Fruit fly (Drosophila melanogaster): Measurements from ENCODE around the gene uif.

The uif gene

DNA sequence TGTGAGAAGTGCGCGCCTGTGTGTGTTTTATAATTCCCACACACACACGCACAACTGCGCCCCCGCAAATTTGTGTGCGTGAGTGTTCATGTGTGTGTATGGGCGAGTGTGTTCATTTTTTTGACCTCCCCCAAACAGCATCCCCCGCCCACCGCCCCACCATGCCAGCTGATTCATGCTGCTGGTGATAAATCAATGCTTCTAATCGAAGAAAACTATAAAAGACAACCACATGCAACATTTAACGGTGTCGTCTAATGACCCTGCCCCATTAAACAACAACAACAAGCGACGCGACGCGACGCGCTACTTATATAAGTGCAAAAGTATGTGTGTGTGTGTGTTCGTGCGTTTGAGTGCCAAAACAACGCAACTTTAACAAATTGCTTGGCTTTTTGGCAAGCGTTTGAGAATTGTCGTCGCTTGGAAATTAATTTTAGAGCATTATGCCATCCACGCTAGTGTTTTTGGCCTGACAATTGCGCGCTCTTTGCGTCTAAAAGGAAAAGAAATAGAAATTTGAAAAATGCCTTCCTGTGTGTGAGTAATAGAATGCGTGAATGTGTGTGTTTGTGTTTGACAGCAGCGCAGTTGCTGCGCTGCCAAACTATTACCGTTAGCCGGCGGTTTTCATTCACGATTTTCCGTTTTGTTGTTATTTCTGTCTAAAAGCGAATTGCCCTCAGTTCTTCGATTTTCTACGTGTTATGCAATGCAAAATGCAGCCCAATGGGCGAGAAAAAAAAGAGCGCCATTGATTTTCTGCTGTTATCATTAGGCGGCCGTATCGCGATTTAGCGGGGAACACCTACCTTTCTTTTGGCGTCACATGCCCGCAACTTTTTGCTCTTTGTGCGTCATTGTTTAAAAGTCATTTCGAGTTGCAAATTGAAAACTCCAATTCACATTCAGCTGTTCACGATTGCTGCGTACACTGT lies 28.5 kb upstream of the uif start:
- no peak for TF ChIP-seq h (optimal IDR thresholded peaks at IDR 0.05)
- TF ChIP-seq Myc (optimal IDR thresholded peaks at IDR 0.05) = no peak
- TF ChIP-seq Sin3A (optimal IDR thresholded peaks at IDR 0.05) = no peak
- no peak for TF ChIP-seq insv (optimal IDR thresholded peaks at IDR 0.05)
- TF ChIP-seq ttk (optimal IDR thresholded peaks at IDR 0.05) = no peak
- TF ChIP-seq psq (optimal IDR thresholded peaks at IDR 0.05) = no peak

DNA sequence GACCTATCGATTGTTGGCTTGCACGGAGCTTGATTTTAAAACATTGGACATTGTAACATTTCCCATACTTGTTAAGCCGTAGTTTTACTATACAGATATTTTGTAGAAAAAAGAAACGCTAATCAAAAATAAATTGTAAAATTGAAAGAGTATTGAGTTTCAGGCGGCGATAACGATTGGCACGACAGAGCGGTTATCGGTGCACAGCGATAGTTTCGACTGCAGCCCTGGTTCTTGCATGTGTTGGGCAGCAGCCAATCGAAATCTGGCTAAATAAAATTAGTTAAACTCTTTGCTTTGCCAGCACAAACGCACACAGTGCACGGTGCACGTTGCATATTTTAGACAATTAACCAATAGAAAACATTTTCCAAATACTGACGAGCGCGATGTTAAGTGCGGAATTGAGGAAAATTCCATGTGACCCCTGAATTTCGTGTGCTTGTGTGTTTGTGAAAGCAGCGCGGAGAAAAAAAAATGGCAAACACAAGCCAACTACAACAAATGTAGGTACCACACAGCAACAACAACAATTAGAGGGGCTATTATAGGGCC lies 27.7 kb upstream of the uif start, which contains the start of gene milt:
milt (plus strand) TSS at position 51 of the 555 bp plus-strand sequence.
- TF ChIP-seq Myc (optimal IDR thresholded peaks at IDR 0.05) (no peak), ttk (optimal IDR thresholded peaks at IDR 0.05) (no peak), Sin3A (optimal IDR thresholded peaks at IDR 0.05) (no peak), insv (optimal IDR thresholded peaks at IDR 0.05) (no peak), psq (optimal IDR thresholded peaks at IDR 0.05) (no peak), h (optimal IDR thresholded peaks at IDR 0.05) (no peak)

DNA sequence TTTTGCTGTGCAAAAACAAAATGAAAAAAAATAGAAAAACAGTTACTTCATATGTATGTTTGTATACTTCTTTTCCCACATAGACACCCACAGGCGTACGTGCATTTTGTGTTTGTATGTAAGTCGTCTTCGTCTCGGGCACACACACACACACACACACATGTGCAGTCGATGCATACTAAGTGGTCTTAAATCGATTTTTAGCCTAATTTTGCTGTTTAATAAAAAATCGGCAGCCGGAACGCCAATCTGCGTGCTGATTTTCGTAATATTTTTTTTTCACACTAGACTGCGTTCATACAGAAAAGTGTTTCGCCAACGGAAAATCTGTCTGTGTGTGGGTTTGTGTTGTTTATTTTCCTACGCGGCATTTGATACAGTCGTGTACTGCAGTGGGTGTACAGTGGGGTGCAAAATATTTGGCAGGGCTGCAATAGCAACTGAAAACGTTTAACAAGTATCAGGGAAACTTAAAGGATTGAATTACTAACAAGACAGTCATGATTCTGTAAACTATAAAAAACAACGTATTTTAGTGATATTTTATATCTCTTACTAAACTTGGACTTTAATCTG lies 23.0 kb upstream of the uif start:
- TF ChIP-seq ttk (optimal IDR thresholded peaks at IDR 0.05) (no peak), psq (optimal IDR thresholded peaks at IDR 0.05) (no peak), h (optimal IDR thresholded peaks at IDR 0.05) (no peak), insv (optimal IDR thresholded peaks at IDR 0.05) (no peak)

DNA sequence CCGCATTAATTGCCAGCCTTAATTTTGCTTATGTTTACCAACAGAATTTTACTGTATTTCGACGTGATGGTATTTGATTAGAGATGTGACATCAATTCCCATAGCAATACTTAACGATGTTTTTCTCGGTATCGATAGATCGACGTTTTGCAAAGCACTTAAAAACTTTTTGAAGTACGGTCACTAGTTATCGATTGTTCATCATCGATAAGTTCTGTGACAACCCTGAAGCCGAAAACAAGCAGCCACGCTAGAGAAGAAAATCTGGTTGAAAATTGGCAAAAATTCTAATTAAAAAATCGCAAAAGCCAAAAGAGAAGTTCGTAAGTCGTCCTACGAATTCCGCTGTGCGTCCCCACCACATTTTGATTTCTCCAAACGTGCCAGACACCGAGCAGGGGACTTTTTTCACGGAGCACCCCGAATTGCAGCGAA lies 22.4 kb upstream of the uif start, which contains the start of the genes Rab30 and Caper:
Rab30 (minus strand) TSS at position 90 of the 435 bp plus-strand sequence.
Caper (plus strand) TSS at position 205 of the 435 bp plus-strand sequence.
- TF ChIP-seq h (optimal IDR thresholded peaks at IDR 0.05) (no peak), Myc (optimal IDR thresholded peaks at IDR 0.05) (no peak), Sin3A (optimal IDR thresholded peaks at IDR 0.05) (no peak)

DNA sequence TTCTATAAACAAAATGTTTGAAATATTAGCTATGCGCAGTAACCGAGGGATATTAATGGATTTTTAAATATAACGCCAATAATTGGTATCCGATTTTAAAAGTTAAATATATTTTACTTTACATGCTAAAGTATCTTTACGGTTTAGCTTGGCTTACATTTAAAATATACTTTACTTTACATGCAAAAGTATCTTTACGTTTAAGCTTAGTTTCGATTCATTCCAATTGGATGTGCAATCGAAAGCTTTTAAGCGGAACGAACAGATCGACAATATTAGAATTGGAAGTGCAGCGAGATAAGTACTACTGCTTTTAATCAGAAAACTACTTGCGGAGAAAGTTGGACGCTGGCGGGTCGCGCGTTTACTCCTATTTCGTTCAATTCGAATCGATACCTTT lies 18.8 kb upstream of the uif start:
- TF ChIP-seq insv (optimal IDR thresholded peaks at IDR 0.05) = peak; percentile 92
- no peak for TF ChIP-seq Sin3A (optimal IDR thresholded peaks at IDR 0.05)

DNA sequence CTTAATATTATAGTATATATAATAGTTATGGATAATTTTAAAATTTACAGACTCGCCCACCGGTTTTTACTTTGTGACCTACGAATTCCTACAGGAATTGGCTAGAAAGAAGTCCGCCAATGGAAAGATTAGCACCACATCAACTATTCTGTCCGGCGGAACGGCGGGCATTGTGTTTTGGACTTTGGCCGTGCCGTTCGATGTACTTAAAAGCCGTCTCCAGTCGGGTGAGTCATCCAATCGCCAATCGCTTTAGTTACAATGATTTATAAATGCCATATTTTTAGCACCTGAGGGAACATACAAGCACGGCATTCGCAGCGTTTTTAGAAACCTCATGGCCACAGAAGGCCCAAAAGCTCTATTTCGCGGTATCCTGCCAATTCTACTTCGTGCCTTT lies 18.3 kb upstream of the uif start:
- TF ChIP-seq Myc (optimal IDR thresholded peaks at IDR 0.05) (no peak), psq (optimal IDR thresholded peaks at IDR 0.05) (no peak), ttk (optimal IDR thresholded peaks at IDR 0.05) (no peak)

DNA sequence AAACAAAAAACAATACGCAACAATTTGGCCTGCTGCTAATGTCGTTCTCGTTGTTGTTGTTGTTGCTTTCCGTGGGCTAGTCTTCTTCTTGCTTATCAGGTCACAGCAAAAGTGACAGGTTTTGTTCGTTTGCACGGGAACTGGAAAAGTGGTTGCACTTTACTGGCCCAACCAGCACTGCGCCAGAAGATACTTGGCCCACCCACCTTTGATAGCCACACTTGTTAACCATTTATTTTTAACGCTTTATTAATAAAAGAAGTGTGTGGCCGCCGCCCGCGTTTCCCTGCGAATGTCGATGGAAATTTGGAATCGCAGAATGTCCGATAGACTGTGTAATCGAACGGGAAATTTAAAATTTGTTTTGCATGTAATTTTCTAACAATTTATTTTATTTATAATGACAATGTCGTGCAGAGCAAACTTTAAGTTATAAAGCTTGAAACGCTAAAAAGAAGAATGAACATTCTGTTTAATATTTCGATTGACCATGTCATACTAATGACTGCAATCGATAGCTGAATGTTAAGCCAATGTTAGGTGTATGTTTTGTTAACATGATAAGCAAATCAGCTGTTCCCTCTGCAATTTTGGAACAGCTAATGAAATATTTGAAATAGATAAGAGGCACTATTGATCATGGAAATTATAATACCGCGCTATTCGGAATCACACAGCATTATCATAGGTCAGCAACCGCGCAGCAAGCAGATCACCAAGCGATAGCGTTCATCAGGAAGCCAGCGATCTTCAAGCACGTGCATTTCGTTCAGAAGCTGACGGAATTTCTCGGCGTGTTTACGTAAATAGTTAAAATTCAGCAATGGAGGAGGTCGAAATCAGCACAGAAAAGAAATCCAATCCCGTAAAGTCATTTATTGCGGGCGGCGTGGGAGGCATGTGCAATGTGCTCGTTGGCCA lies 17.1 kb upstream of the uif start, which contains the start of the genes CG31908 and MME1:
CG31908 (minus strand) TSS at position 402 of the 921 bp plus-strand sequence.
MME1 (plus strand) TSS at position 539 of the 921 bp plus-strand sequence.
- no peak for TF ChIP-seq insv (optimal IDR thresholded peaks at IDR 0.05)
- no peak for TF ChIP-seq h (optimal IDR thresholded peaks at IDR 0.05)
- TF ChIP-seq Sin3A (optimal IDR thresholded peaks at IDR 0.05) = no peak
- TF ChIP-seq psq (optimal IDR thresholded peaks at IDR 0.05) = no peak
- TF ChIP-seq Myc (optimal IDR thresholded peaks at IDR 0.05) = no peak
- TF ChIP-seq ttk (optimal IDR thresholded peaks at IDR 0.05) = no peak

DNA sequence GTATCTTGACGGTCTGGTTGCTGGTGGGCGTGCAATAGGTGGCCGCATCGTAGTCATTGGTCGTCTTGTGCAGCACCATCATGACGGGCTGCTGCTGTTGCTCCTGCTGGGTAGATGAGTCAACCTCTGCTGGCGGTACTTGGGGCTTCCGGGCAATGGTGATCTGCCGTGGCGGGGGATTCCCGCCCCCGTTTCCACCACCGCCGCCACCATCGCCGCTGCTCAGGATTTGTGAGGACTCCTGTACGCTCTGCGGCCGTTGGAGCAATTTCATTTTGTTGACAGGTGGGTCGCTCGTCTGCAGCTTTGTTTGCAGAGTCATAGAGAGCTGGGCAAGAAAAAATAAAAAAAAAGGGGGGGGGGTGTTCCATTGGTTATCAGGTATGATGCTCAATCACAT lies 16.1 kb upstream of the uif start:
- TF ChIP-seq insv (optimal IDR thresholded peaks at IDR 0.05) (no peak), ttk (optimal IDR thresholded peaks at IDR 0.05) (no peak), Myc (optimal IDR thresholded peaks at IDR 0.05) (no peak), Sin3A (optimal IDR thresholded peaks at IDR 0.05) (no peak), psq (optimal IDR thresholded peaks at IDR 0.05) (no peak), h (optimal IDR thresholded peaks at IDR 0.05) (no peak)

DNA sequence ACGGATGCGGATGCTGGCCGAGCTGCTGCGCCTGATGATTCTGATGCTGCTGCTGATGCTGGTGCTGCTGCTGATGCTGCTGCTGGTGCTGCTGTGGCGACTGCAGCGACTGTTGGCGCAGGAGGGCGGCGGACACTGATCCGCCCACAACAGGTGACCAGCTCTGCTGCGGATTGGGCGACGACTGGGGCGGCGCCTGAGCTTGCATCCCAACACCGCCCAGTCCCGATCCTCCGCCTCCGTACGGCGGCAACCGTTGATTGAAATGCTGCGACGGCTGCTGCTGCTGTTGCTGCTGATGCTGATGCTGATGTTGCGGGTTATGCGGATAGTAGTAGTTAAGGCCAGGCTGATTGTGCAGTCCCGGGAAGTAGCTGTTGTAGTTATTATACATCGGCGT lies 15.1 kb upstream of the uif start:
- TF ChIP-seq ttk (optimal IDR thresholded peaks at IDR 0.05) (no peak), h (optimal IDR thresholded peaks at IDR 0.05) (no peak), Sin3A (optimal IDR thresholded peaks at IDR 0.05) (no peak), Myc (optimal IDR thresholded peaks at IDR 0.05) (no peak), psq (optimal IDR thresholded peaks at IDR 0.05) (no peak), insv (optimal IDR thresholded peaks at IDR 0.05) (no peak)

DNA sequence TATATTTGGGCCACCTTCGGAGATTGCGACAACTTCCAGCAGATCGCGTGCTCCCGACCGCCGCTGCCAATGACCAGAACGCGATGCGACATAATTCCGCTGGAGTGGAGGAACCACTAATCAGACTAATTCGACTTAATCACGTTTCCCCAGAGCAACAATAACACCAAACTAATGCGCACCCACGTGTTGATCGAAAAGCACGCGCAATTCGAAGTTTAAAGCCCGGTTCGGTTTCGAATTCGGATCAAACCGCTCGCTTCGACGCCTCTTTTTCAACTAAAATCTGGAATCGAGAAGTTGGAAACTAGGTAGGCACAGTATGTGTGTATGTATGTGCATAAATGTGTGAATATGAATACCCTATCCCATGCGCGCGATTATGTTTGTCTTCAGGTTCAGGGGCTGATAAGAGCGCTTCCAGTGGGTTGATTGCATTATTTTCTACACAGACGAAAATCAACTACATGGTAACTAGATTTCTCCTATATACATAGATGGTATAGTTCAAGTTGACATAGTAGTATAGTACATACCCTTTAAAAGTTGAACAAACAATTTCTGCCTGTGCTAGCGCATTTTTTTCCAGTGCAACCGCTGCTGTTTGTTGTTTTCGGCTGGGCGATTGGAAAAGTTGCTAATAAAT lies 13.6 kb upstream of the uif start, which contains the start of gene Gart:
Gart (minus strand) TSS at position 285 of the 646 bp plus-strand sequence.
- TF ChIP-seq h (optimal IDR thresholded peaks at IDR 0.05) = no peak
- no peak for TF ChIP-seq psq (optimal IDR thresholded peaks at IDR 0.05)
- no peak for TF ChIP-seq ttk (optimal IDR thresholded peaks at IDR 0.05)
- TF ChIP-seq Sin3A (optimal IDR thresholded peaks at IDR 0.05) = no peak
- TF ChIP-seq insv (optimal IDR thresholded peaks at IDR 0.05) = no peak
- TF ChIP-seq Myc (optimal IDR thresholded peaks at IDR 0.05) = no peak

DNA sequence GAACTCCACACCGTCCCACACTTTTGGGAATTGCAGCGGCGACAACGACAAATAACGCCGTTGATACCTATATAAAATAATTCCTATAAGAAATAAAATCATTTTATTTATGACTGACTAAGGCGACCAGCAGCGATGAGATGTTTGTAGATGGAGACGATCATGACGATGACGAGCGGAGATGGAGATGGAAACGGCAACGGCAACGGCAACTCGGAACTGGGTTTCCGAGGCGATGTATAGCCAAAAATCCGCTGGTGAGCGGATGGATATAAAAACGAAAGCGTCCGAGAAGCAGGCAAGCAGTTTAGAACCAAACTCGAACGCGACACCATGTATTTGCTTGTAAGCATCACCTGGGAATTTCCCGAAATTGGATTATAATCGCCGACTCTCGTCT lies 11.2 kb upstream of the uif start, which contains the start of gene Pcp:
Pcp (plus strand) TSS at position 301 of the 400 bp plus-strand sequence.
- no peak for TF ChIP-seq h (optimal IDR thresholded peaks at IDR 0.05)
- TF ChIP-seq psq (optimal IDR thresholded peaks at IDR 0.05) = no peak
- no peak for TF ChIP-seq Myc (optimal IDR thresholded peaks at IDR 0.05)
- TF ChIP-seq insv (optimal IDR thresholded peaks at IDR 0.05) = no peak
- no peak for TF ChIP-seq ttk (optimal IDR thresholded peaks at IDR 0.05)
- no peak for TF ChIP-seq Sin3A (optimal IDR thresholded peaks at IDR 0.05)
